Fruit fly (Drosophila melanogaster) whole organism, embryonic: ENCODE results near the gene Zpr1.

Experiments
- Atf3 ChIP-seq: fragments of 200-800 bp; sonication (Bioruptor generic); optimal IDR thresholded peaks from 3 replicates; lab custom pipeline; 2016; ENCODE audit warnings: missing biosample characterization, missing genetic modification characterization
- Bteb2 ChIP-seq: fragments of 200-800 bp; sonication (Bioruptor generic); optimal IDR thresholded peaks from 2 replicates; lab custom pipeline; 2016; ENCODE audit warnings: missing biosample characterization, missing genetic modification characterization
- CG11723 ChIP-seq: fragments of 200-800 bp; sonication (Bioruptor generic); optimal IDR thresholded peaks from 2 replicates; lab custom pipeline; 2017; ENCODE audit warnings: missing biosample characterization, mild to moderate bottlenecking, missing genetic modification characterization
- CG12155 ChIP-seq: fragments of 200-800 bp; sonication (Bioruptor generic); optimal IDR thresholded peaks from 3 replicates; lab custom pipeline; 2016; ENCODE audit warnings: missing biosample characterization, missing genetic modification characterization
- CG14710 ChIP-seq: fragments of 200-800 bp; sonication (Bioruptor generic); optimal IDR thresholded peaks from 3 replicates; lab custom pipeline; 2019; ENCODE audit warnings: missing biosample characterization, mild to moderate bottlenecking, missing genetic modification characterization, moderate library complexity
- CG14965 ChIP-seq: fragments of 200-800 bp; sonication (Bioruptor generic); optimal IDR thresholded peaks from 2 replicates; lab custom pipeline; 2016; ENCODE audit warnings: missing biosample characterization, missing genetic modification characterization, borderline replicate concordance
- CG17385 ChIP-seq: fragments of 200-800 bp; sonication (Bioruptor generic); optimal IDR thresholded peaks from 3 replicates; lab custom pipeline; 2018; ENCODE audit warnings: missing biosample characterization, mild to moderate bottlenecking, missing genetic modification characterization
- CG17568 ChIP-seq: fragments of 200-800 bp; sonication (Bioruptor generic); optimal IDR thresholded peaks from 2 replicates; lab custom pipeline; 2018; ENCODE audit warnings: missing biosample characterization, mild to moderate bottlenecking, missing genetic modification characterization, moderate library complexity
- CG18262 ChIP-seq: fragments of 200-800 bp; optimal IDR thresholded peaks from 3 replicates; lab custom pipeline; 2019; ENCODE audit warnings: missing biosample characterization, mild to moderate bottlenecking, missing genetic modification characterization, moderate library complexity
- CG2202 ChIP-seq: fragments of 200-800 bp; sonication (Bioruptor generic); optimal IDR thresholded peaks from 2 replicates; lab custom pipeline; 2018; ENCODE audit warnings: missing biosample characterization, mild to moderate bottlenecking, missing genetic modification characterization
- CG33213 ChIP-seq: fragments of 200-800 bp; sonication (Bioruptor generic); optimal IDR thresholded peaks from 3 replicates; lab custom pipeline; 2016; ENCODE audit warnings: missing biosample characterization, missing genetic modification characterization
- CG33557 ChIP-seq: fragments of 200-800 bp; sonication (Bioruptor generic); optimal IDR thresholded peaks from 2 replicates; lab custom pipeline; 2019; ENCODE audit warnings: missing biosample characterization, mild to moderate bottlenecking, missing genetic modification characterization, moderate library complexity
- CG4820 ChIP-seq: fragments of 200-800 bp; sonication (Bioruptor generic); optimal IDR thresholded peaks from 3 replicates; lab custom pipeline; 2016; ENCODE audit warnings: missing biosample characterization, missing genetic modification characterization
- CG4854 ChIP-seq: fragments of 200-800 bp; sonication (Bioruptor generic); optimal IDR thresholded peaks from 2 replicates; lab custom pipeline; 2016; ENCODE audit warnings: missing biosample characterization, missing genetic modification characterization, inconsistent platforms
- CG6254 ChIP-seq: fragments of 200-800 bp; sonication (Bioruptor generic); optimal IDR thresholded peaks from 3 replicates; lab custom pipeline; 2017; ENCODE audit warnings: mild to moderate bottlenecking, missing biosample characterization, missing genetic modification reagents, missing genetic modification characterization
- CG6765 ChIP-seq: fragments of 200-800 bp; sonication (Bioruptor generic); optimal IDR thresholded peaks from 3 replicates; lab custom pipeline; 2017; ENCODE audit warnings: missing biosample characterization, mild to moderate bottlenecking, missing genetic modification characterization
- CG8765 ChIP-seq: fragments of 200-800 bp; sonication (Bioruptor generic); IDR thresholded peaks from 2 replicates; pipeline ENCODE4 v1.3.6; 2022; ENCODE audit warnings: missing biosample characterization, missing genetic modification characterization
- CG9437 ChIP-seq: fragments of 200-800 bp; sonication (Bioruptor generic); optimal IDR thresholded peaks from 2 replicates; lab custom pipeline; 2018; ENCODE audit warnings: missing biosample characterization, mild to moderate bottlenecking, missing genetic modification characterization
- CoRest ChIP-seq: fragments of 200-800 bp; sonication (Bioruptor generic); optimal IDR thresholded peaks from 3 replicates; lab custom pipeline; 2018; ENCODE audit warnings: missing biosample characterization, mild to moderate bottlenecking, missing genetic modification characterization, moderate library complexity
- D ChIP-seq, 2 experiments: fragments of 200-800 bp in 1 of 2; fragments of >200 bp in 1 of 2; sonication (Bioruptor generic) in 1 of 2; optimal IDR thresholded peaks; 2 replicates in 1 of 2; 3 replicates in 1 of 2; lab custom pipeline; 2017; ENCODE audit warnings: mild to moderate bottlenecking in 1 of 2, missing biosample characterization in 1 of 2, missing genetic modification characterization in 1 of 2, missing genetic modification reagents in 1 of 2
- Dp ChIP-seq: fragments of 200-800 bp; sonication (Bioruptor generic); optimal IDR thresholded peaks from 2 replicates; lab custom pipeline; 2018; ENCODE audit warnings: missing biosample characterization, mild to moderate bottlenecking, missing genetic modification characterization, moderate library complexity
- Fer3 ChIP-seq: fragments of 200-800 bp; sonication (Bioruptor generic); optimal IDR thresholded peaks from 2 replicates; lab custom pipeline; 2018; ENCODE audit warnings: missing biosample characterization, mild to moderate bottlenecking, missing genetic modification characterization, moderate library complexity
- GATAe ChIP-seq: fragments of 200-800 bp; sonication (Bioruptor generic); conservative IDR thresholded peaks from 2 replicates; pipeline ENCODE4 v1.3.6; 2022; ENCODE audit warnings: missing biosample characterization, missing genetic modification characterization
- HHEX ChIP-seq: fragments of 200-800 bp; sonication (Bioruptor generic); optimal IDR thresholded peaks from 3 replicates; lab custom pipeline; 2017; ENCODE audit warnings: missing biosample characterization, mild to moderate bottlenecking, missing genetic modification characterization, missing genetic modification reagents
- Mes4 ChIP-seq: fragments of 200-800 bp; sonication (Bioruptor generic); optimal IDR thresholded peaks from 2 replicates; lab custom pipeline; 2016; ENCODE audit warnings: missing biosample characterization, missing genetic modification characterization
- Ravus ChIP-seq: fragments of 200-800 bp; sonication (Bioruptor generic); IDR thresholded peaks from 2 replicates; pipeline ENCODE4 v1.3.6; 2022; ENCODE audit warnings: missing biosample characterization, missing genetic modification characterization
- Sry-β ChIP-seq: fragments of 200-800 bp; sonication (Bioruptor generic); optimal IDR thresholded peaks from 2 replicates; lab custom pipeline; 2018; ENCODE audit warnings: missing biosample characterization, mild to moderate bottlenecking, missing genetic modification characterization, moderate library complexity
- Stat92E ChIP-seq, 3 experiments: fragments of >200 bp in 2 of 3; fragments of 200-800 bp in 1 of 3; sonication (Bioruptor generic) in 1 of 3; optimal IDR thresholded peaks; 2 replicates each; lab custom pipeline; 2017 to 2019; ENCODE audit warnings: missing biosample characterization in 3 of 3, missing genetic modification characterization in 3 of 3, mild to moderate bottlenecking in 1 of 3, moderate library complexity in 1 of 3
- amos ChIP-seq: fragments of 200-800 bp; sonication (Bioruptor generic); IDR thresholded peaks from 2 replicates; pipeline ENCODE4 v1.3.6; 2022; ENCODE audit warnings: missing biosample characterization, missing genetic modification characterization; ENCODE audit not compliant: partially characterized antibody
- crp ChIP-seq, 2 experiments: fragments of 200-800 bp; sonication (Bioruptor generic); optimal IDR thresholded peaks; 2 replicates in 1 of 2; 3 replicates in 1 of 2; lab custom pipeline; 2017; ENCODE audit warnings: missing biosample characterization in 2 of 2, missing genetic modification characterization in 2 of 2, mild to moderate bottlenecking in 1 of 2, moderate library complexity in 1 of 2
- cwo ChIP-seq: fragments of 200-800 bp; sonication (Bioruptor generic); optimal IDR thresholded peaks from 3 replicates; lab custom pipeline; 2017; ENCODE audit warnings: missing biosample characterization, missing genetic modification characterization, mild to moderate bottlenecking, moderate library complexity, missing genetic modification reagents
- disco-r ChIP-seq: fragments of 200-800 bp; sonication (Bioruptor generic); optimal IDR thresholded peaks from 2 replicates; lab custom pipeline; 2016; ENCODE audit warnings: missing biosample characterization, missing genetic modification characterization
- emc ChIP-seq: fragments of 200-800 bp; sonication (Bioruptor generic); optimal IDR thresholded peaks from 2 replicates; lab custom pipeline; 2016; ENCODE audit warnings: missing biosample characterization, missing genetic modification characterization
- fd102C ChIP-seq: fragments of 200-800 bp; sonication (Bioruptor generic); optimal IDR thresholded peaks from 2 replicates; lab custom pipeline; 2018; ENCODE audit warnings: missing biosample characterization, mild to moderate bottlenecking, missing genetic modification characterization, moderate library complexity
- gcm ChIP-seq: fragments of 200-800 bp; sonication (Bioruptor generic); optimal IDR thresholded peaks from 2 replicates; lab custom pipeline; 2019; ENCODE audit warnings: missing biosample characterization, mild to moderate bottlenecking, missing genetic modification characterization, moderate library complexity
- gem ChIP-seq: fragments of 200-800 bp; sonication (Bioruptor generic); optimal IDR thresholded peaks from 2 replicates; lab custom pipeline; 2019; ENCODE audit warnings: missing biosample characterization, mild to moderate bottlenecking, missing genetic modification characterization, moderate library complexity
- hth ChIP-seq: fragments of >200 bp; optimal IDR thresholded peaks from 2 replicates; lab custom pipeline; 2017; ENCODE audit warnings: inconsistent platforms
- jigr1 ChIP-seq: fragments of 200-800 bp; sonication (Bioruptor generic); IDR thresholded peaks from 3 replicates; pipeline ENCODE4 v1.3.6; 2022; ENCODE audit warnings: missing biosample characterization, missing genetic modification characterization
- maf-S ChIP-seq: fragments of 200-800 bp; sonication (Bioruptor generic); optimal IDR thresholded peaks from 2 replicates; lab custom pipeline; 2016; ENCODE audit warnings: missing biosample characterization, missing genetic modification characterization
- nmo ChIP-seq: fragments of 200-800 bp; sonication (Bioruptor generic); optimal IDR thresholded peaks from 2 replicates; lab custom pipeline; 2018; ENCODE audit warnings: missing biosample characterization, mild to moderate bottlenecking, missing genetic modification characterization, moderate library complexity
- onecut ChIP-seq: fragments of 200-800 bp; sonication (Bioruptor generic); IDR thresholded peaks from 2 replicates; pipeline ENCODE4 v1.3.6; 2022; ENCODE audit warnings: missing biosample characterization, missing genetic modification characterization
- pfk ChIP-seq: fragments of 200-800 bp; sonication (Bioruptor generic); optimal IDR thresholded peaks from 2 replicates; lab custom pipeline; 2018; ENCODE audit warnings: missing biosample characterization, mild to moderate bottlenecking, missing genetic modification characterization, moderate library complexity
- ssp ChIP-seq: fragments of 200-800 bp; sonication (Bioruptor generic); IDR thresholded peaks from 2 replicates; pipeline ENCODE4 v1.3.6; 2022; ENCODE audit warnings: missing biosample characterization, missing genetic modification characterization
- sug ChIP-seq: fragments of 200-800 bp; optimal IDR thresholded peaks from 2 replicates; lab custom pipeline; 2019; ENCODE audit warnings: missing biosample characterization, mild to moderate bottlenecking, missing genetic modification characterization, moderate library complexity
- tna ChIP-seq: fragments of 200-800 bp; sonication (Bioruptor generic); IDR thresholded peaks from 2 replicates; pipeline ENCODE4 v1.3.6; 2022; ENCODE audit warnings: missing biosample characterization, missing genetic modification characterization; ENCODE audit not compliant: partially characterized antibody
- toy ChIP-seq: fragments of 200-800 bp; sonication (Bioruptor generic); IDR thresholded peaks from 2 replicates; pipeline ENCODE4 v1.3.6; 2022; ENCODE audit warnings: missing biosample characterization, missing genetic modification characterization
- vvl ChIP-seq: fragments of 200-800 bp; sonication (Bioruptor generic); IDR thresholded peaks from 2 replicates; pipeline ENCODE4 v1.3.6; 2022; ENCODE audit warnings: missing biosample characterization, missing genetic modification characterization
- wek ChIP-seq: fragments of 200-800 bp; sonication (Bioruptor generic); optimal IDR thresholded peaks from 3 replicates; lab custom pipeline; 2018; ENCODE audit warnings: missing biosample characterization, mild to moderate bottlenecking, missing genetic modification characterization, moderate library complexity

Gene Zpr1

dm6 chrX:9127264-9128011 lies 34.5 kb downstream of the Zpr1 start (continued):
- no peak for TF ChIP-seq CG33213
- no peak for TF ChIP-seq crp (GFP tag; optimal IDR thresholded peaks at IDR 0.05; lab: Kevin White, UChicago)
- no peak for TF ChIP-seq CG6254 (GFP tag; lab: Kevin White, UChicago)
- TF ChIP-seq disco-r: no peak
- TF ChIP-seq gem (tag; lab: Kevin White, UChicago): peak; percentile 49
- no peak for TF ChIP-seq sug (tag; lab: Kevin White, UChicago)
- no peak for TF ChIP-seq gcm
- peak; percentile 85 for TF ChIP-seq D (optimal IDR thresholded peaks at IDR 0.05; lab: Kevin White, UChicago)
- no peak for TF ChIP-seq D (GFP tag; optimal IDR thresholded peaks at IDR 0.05; lab: Kevin White, UChicago)
- no peak for TF ChIP-seq CG2202 (tag; lab: Kevin White, UChicago)
- no peak for TF ChIP-seq CG17385 (GFP tag; lab: Kevin White, UChicago)
- TF ChIP-seq CG14965 (GFP tag; lab: Kevin White, UChicago): no peak
- no peak for TF ChIP-seq Atf3 (GFP tag; lab: Kevin White, UChicago)
- TF ChIP-seq toy (GFP tag; lab: Robert Waterston, UW): no peak
- no peak for TF ChIP-seq HHEX (GFP tag; lab: Kevin White, UChicago)
- no peak for TF ChIP-seq CG4820 (GFP tag; lab: Kevin White, UChicago)
- TF ChIP-seq amos: no peak
- no peak for TF ChIP-seq Mes4
- TF ChIP-seq tna (GFP tag; lab: Robert Waterston, UW): no peak
- no peak for TF ChIP-seq fd102C
- TF ChIP-seq onecut (GFP tag; lab: Robert Waterston, UW): no peak
- no peak for TF ChIP-seq CG33557 (GFP tag; lab: Kevin White, UChicago)
- no peak for TF ChIP-seq nmo
- peak; percentile 13 for TF ChIP-seq CG18262 (tag; lab: Kevin White, UChicago)
- TF ChIP-seq jigr1 (GFP tag; lab: Robert Waterston, UW): no peak
- TF ChIP-seq hth (lab: Kevin White, UChicago): no peak
- TF ChIP-seq maf-S (GFP tag; lab: Kevin White, UChicago): no peak
- no peak for TF ChIP-seq cwo (GFP tag; lab: Kevin White, UChicago)
- no peak for TF ChIP-seq wek (GFP tag; lab: Kevin White, UChicago)
- TF ChIP-seq CG12155: no peak
- no peak for TF ChIP-seq Dp (GFP tag; lab: Kevin White, UChicago)
- TF ChIP-seq CG17568 (GFP tag; lab: Kevin White, UChicago): no peak
- no peak for TF ChIP-seq vvl (GFP tag; lab: Robert Waterston, UW)
- TF ChIP-seq Ravus (GFP tag; lab: Robert Waterston, UW): no peak
- TF ChIP-seq CG9437 (GFP tag; lab: Kevin White, UChicago): no peak
- TF ChIP-seq CG14710: no peak
- TF ChIP-seq CG6765 (GFP tag; lab: Kevin White, UChicago): no peak
- no peak for TF ChIP-seq CG11723
- no peak for TF ChIP-seq Bteb2 (GFP tag; lab: Kevin White, UChicago)
- TF ChIP-seq CG8765: no peak
- peak; percentile 20 for TF ChIP-seq Fer3 (tag; lab: Kevin White, UChicago)
- TF ChIP-seq Sry-β (GFP tag; lab: Kevin White, UChicago): no peak
- no peak for TF ChIP-seq ssp (GFP tag; lab: Robert Waterston, UW)
- TF ChIP-seq GATAe (GFP tag; lab: Robert Waterston, UW): no peak
- TF ChIP-seq Stat92E (GFP tag; optimal IDR thresholded peaks at IDR 0.05; lab: Kevin White, UChicago): no peak
- TF ChIP-seq CoRest (tag; lab: Kevin White, UChicago): peak; percentile 2
- TF ChIP-seq CG4854: no peak
- no peak for TF ChIP-seq emc (GFP tag; lab: Kevin White, UChicago)
- TF ChIP-seq pfk: no peak
